Worm (Caenorhabditis elegans): ENCODE measurements around the gene tba-7.

The tba-7 gene

ce11 chrIII:11371688-11372087 lies at the start of gene tba-7:
Gene tba-7, minus strand, starts transcription at chrIII:11371788.
- TF ChIP-seq nhr-2 (tag; optimal IDR thresholded peaks at IDR 0.05): no peak
- no peak for TF ChIP-seq ham-2 (GFP tag; optimal IDR thresholded peaks at IDR 0.05)
- no peak for TF ChIP-seq cnd-1 (tag; optimal IDR thresholded peaks at IDR 0.05)
- no peak for TF ChIP-seq nhr-12 (tag; optimal IDR thresholded peaks at IDR 0.05)
- TF ChIP-seq drap-1 (GFP tag; optimal IDR thresholded peaks at IDR 0.05): no peak
- no peak for TF ChIP-seq ceh-83 (GFP tag; optimal IDR thresholded peaks at IDR 0.05)
- no peak for TF ChIP-seq nhr-76 (tag; optimal IDR thresholded peaks at IDR 0.05)
- TF ChIP-seq blmp-1 (tag; optimal IDR thresholded peaks at IDR 0.05): no peak

ce11 chrIII:11419551-11419950 lies 48.0 kb upstream of the tba-7 start:
- TF ChIP-seq ztf-11 (tag; optimal IDR thresholded peaks at IDR 0.05) (no peak), M03D4.4 (tag; optimal IDR thresholded peaks at IDR 0.05) (no peak), unc-39 (tag; optimal IDR thresholded peaks at IDR 0.05) (no peak), snpc-4 (tag; optimal IDR thresholded peaks at IDR 0.05) (no peak), bed-3 (GFP tag; optimal IDR thresholded peaks at IDR 0.05) (no peak), tbx-8 (GFP tag; optimal IDR thresholded peaks at IDR 0.05) (no peak), mab-5 (tag; optimal IDR thresholded peaks at IDR 0.05) (no peak), unc-120 (tag; optimal IDR thresholded peaks at IDR 0.05; ENCODE audit: poor library complexity, severe bottlenecking) (no peak), pha-4 (tag; optimal IDR thresholded peaks at IDR 0.05) (no peak), elt-1 (tag; optimal IDR thresholded peaks at IDR 0.05; ENCODE audit: borderline replicate concordance, insufficient read depth) (no peak), nhr-237 (tag; optimal IDR thresholded peaks at IDR 0.05) (no peak), nhr-12 (tag; optimal IDR thresholded peaks at IDR 0.05) (no peak), sem-2 (GFP tag; optimal IDR thresholded peaks at IDR 0.05) (no peak), ceh-83 (GFP tag; optimal IDR thresholded peaks at IDR 0.05) (no peak), mls-2 (tag; optimal IDR thresholded peaks at IDR 0.05) (no peak)

ce11 chrIII:11410378-11410777 lies 38.8 kb upstream of the tba-7 start, which contains the start of gene twk-31:
Gene twk-31, plus strand, starts transcription at chrIII:11410678.
- TF ChIP-seq hlh-1 (tag; optimal IDR thresholded peaks at IDR 0.05): peak; percentile 85
- TF ChIP-seq tbx-8 (GFP tag; optimal IDR thresholded peaks at IDR 0.05): no peak
- TF ChIP-seq mab-5 (tag; optimal IDR thresholded peaks at IDR 0.05): no peak
- no peak for TF ChIP-seq elt-3 (tag; optimal IDR thresholded peaks at IDR 0.05)
- no peak for TF ChIP-seq ces-1 (GFP tag; optimal IDR thresholded peaks at IDR 0.05)
- TF ChIP-seq unc-120 (tag; optimal IDR thresholded peaks at IDR 0.05; ENCODE audit: poor library complexity, severe bottlenecking): peak; percentile 30
- TF ChIP-seq M03D4.4 (tag; optimal IDR thresholded peaks at IDR 0.05): no peak
- peak; percentile 1 for TF ChIP-seq unc-62 (GFP tag; optimal IDR thresholded peaks at IDR 0.05)

ce11 chrIII:11405049-11405448 lies 33.5 kb upstream of the tba-7 start, which contains the start of gene Y47D3B.4:
Gene Y47D3B.4, plus strand, starts transcription at chrIII:11405349.
- TF ChIP-seq nhr-28 (tag; optimal IDR thresholded peaks at IDR 0.05) (no peak), ham-2 (GFP tag; optimal IDR thresholded peaks at IDR 0.05) (no peak), nhr-12 (tag; optimal IDR thresholded peaks at IDR 0.05) (no peak), unc-39 (tag; optimal IDR thresholded peaks at IDR 0.05) (no peak), lin-13 (tag; optimal IDR thresholded peaks at IDR 0.05) (no peak), nhr-2 (tag; optimal IDR thresholded peaks at IDR 0.05) (no peak), ztf-11 (tag; optimal IDR thresholded peaks at IDR 0.05) (no peak), elt-3 (tag; optimal IDR thresholded peaks at IDR 0.05) (no peak), ces-1 (GFP tag; optimal IDR thresholded peaks at IDR 0.05) (no peak), ceh-39 (tag; optimal IDR thresholded peaks at IDR 0.05) (no peak), cnd-1 (tag; optimal IDR thresholded peaks at IDR 0.05) (no peak), mab-5 (tag; optimal IDR thresholded peaks at IDR 0.05) (no peak), elt-1 (tag; optimal IDR thresholded peaks at IDR 0.05; ENCODE audit: borderline replicate concordance, insufficient read depth) (no peak), unc-120 (tag; optimal IDR thresholded peaks at IDR 0.05; ENCODE audit: poor library complexity, severe bottlenecking) (no peak), sem-2 (GFP tag; optimal IDR thresholded peaks at IDR 0.05) (no peak), zip-8 (tag; optimal IDR thresholded peaks at IDR 0.05) (no peak), nhr-76 (tag; optimal IDR thresholded peaks at IDR 0.05) (no peak)

ce11 chrIII:11402717-11403116 lies 31.1 kb upstream of the tba-7 start, which contains the start of gene Y47D3B.12:
Gene Y47D3B.12, plus strand, starts transcription at chrIII:11403017.
- TF ChIP-seq sptf-1 (tag; optimal IDR thresholded peaks at IDR 0.05): no peak
- no peak for TF ChIP-seq pha-4 (tag; optimal IDR thresholded peaks at IDR 0.05)

ce11 chrIII:11397499-11397898 lies 25.9 kb upstream of the tba-7 start, which contains the start of gene Y47D3B.3:
Gene Y47D3B.3, plus strand, starts transcription at chrIII:11397799.
- TF ChIP-seq bed-3 (GFP tag; optimal IDR thresholded peaks at IDR 0.05): no peak
- TF ChIP-seq zip-8 (tag; optimal IDR thresholded peaks at IDR 0.05): peak; percentile 75
